Worm (Caenorhabditis elegans): ENCODE results near the gene ubc-24.

ce11 chrII:8386897-8387296 lies 18.5 kb upstream of the ubc-24 start:
- TF ChIP-seq unc-62 (GFP tag; optimal IDR thresholded peaks at IDR 0.05) (no peak), egl-27 (tag; optimal IDR thresholded peaks at IDR 0.05) (no peak), ztf-11 (tag; optimal IDR thresholded peaks at IDR 0.05) (no peak), aly-2 (tag; optimal IDR thresholded peaks at IDR 0.05) (no peak), fkh-10 (GFP tag; optimal IDR thresholded peaks at IDR 0.05) (no peak), nhr-237 (tag; optimal IDR thresholded peaks at IDR 0.05) (no peak), pha-4 (tag; optimal IDR thresholded peaks at IDR 0.05) (no peak), ama-1 (optimal IDR thresholded peaks at IDR 0.05) (no peak), unc-39 (tag; optimal IDR thresholded peaks at IDR 0.05) (no peak), sea-2 (GFP tag; optimal IDR thresholded peaks at IDR 0.05) (no peak), lin-39 (tag; optimal IDR thresholded peaks at IDR 0.05) (no peak), skn-1 (tag; optimal IDR thresholded peaks at IDR 0.05) (no peak)
